Worm (Caenorhabditis elegans) whole organism, late embryonic: ENCODE data around the gene Y47D7A.6.

Experiments used
- C38D4.7 ChIP-seq: fragments of 200-800 bp; sonication (Bioruptor generic); optimal IDR thresholded peaks from 2 replicates; lab custom pipeline; 2018; ENCODE audit warnings: mild to moderate bottlenecking, missing genetic modification characterization, moderate library complexity, missing compliant biosample characterization
- K02D7.2 ChIP-seq: sonication (generic microtip); optimal IDR thresholded peaks from 2 replicates; lab custom pipeline; 2017; ENCODE audit warnings: mild to moderate bottlenecking, missing genetic modification characterization, missing compliant biosample characterization
- K09A11.1 ChIP-seq: sonication (generic microtip); optimal IDR thresholded peaks from 2 replicates; lab custom pipeline; 2017; ENCODE audit warnings: antibody characterized with exemption, mild to moderate bottlenecking, missing genetic modification characterization, missing compliant biosample characterization; ENCODE audit not compliant: insufficient read depth
- T23F11.4 ChIP-seq: fragments of 200-800 bp; sonication (Bioruptor generic); optimal IDR thresholded peaks from 2 replicates; lab custom pipeline; 2018; ENCODE audit warnings: mild to moderate bottlenecking, missing genetic modification characterization, missing compliant biosample characterization
- ceh-14 ChIP-seq: sonication (generic microtip); optimal IDR thresholded peaks from 2 replicates; lab custom pipeline; 2016; ENCODE audit warnings: missing genotype, missing genetic modification characterization, missing compliant biosample characterization
- ceh-2 ChIP-seq: sonication (generic microtip); optimal IDR thresholded peaks from 2 replicates; lab custom pipeline; 2016; ENCODE audit warnings: missing genotype, missing genetic modification characterization, missing compliant biosample characterization
- ceh-24 ChIP-seq: sonication (generic microtip); optimal IDR thresholded peaks from 2 replicates; lab custom pipeline; 2016; ENCODE audit warnings: mild to moderate bottlenecking, missing genetic modification characterization, missing compliant biosample characterization
- ceh-31 ChIP-seq: sonication (generic microtip); optimal IDR thresholded peaks from 2 replicates; lab custom pipeline; 2016; ENCODE audit warnings: missing genetic modification characterization, missing compliant biosample characterization
- ceh-45 ChIP-seq: fragments of 200-800 bp; sonication (Bioruptor generic); IDR thresholded peaks from 2 replicates; pipeline ENCODE4 v1.3.6; 2022; ENCODE audit warnings: missing genetic modification reagents, missing genetic modification characterization, missing compliant biosample characterization
- ceh-6 ChIP-seq: fragments of 200-800 bp; sonication (Bioruptor generic); optimal IDR thresholded peaks from 2 replicates; lab custom pipeline; 2018; ENCODE audit warnings: mild to moderate bottlenecking, missing genetic modification characterization, missing compliant biosample characterization
- che-1 ChIP-seq: sonication (generic microtip); optimal IDR thresholded peaks from 2 replicates; lab custom pipeline; 2016; ENCODE audit warnings: mild to moderate bottlenecking, missing genetic modification characterization, missing compliant biosample characterization
- dmd-4 ChIP-seq: sonication (generic microtip); optimal IDR thresholded peaks from 2 replicates; lab custom pipeline; 2016; ENCODE audit warnings: borderline replicate concordance, missing genetic modification characterization, missing compliant biosample characterization
- dve-1 ChIP-seq: sonication (generic microtip); optimal IDR thresholded peaks from 2 replicates; lab custom pipeline; 2017; ENCODE audit warnings: antibody characterized with exemption, mild to moderate bottlenecking, missing genetic modification characterization, missing compliant biosample characterization
- elt-2 ChIP-seq: sonication (generic microtip); optimal IDR thresholded peaks from 2 replicates; lab custom pipeline; 2016; ENCODE audit warnings: missing genetic modification reagents, missing genetic modification characterization, missing compliant biosample characterization
- elt-4 ChIP-seq: sonication (generic microtip); optimal IDR thresholded peaks from 2 replicates; lab custom pipeline; 2016; ENCODE audit warnings: missing genetic modification characterization, missing compliant biosample characterization
- eyg-1 ChIP-seq: sonication (generic microtip); optimal IDR thresholded peaks from 2 replicates; lab custom pipeline; 2016; ENCODE audit warnings: missing genotype, missing genetic modification characterization, missing compliant biosample characterization
- fax-1 ChIP-seq: sonication (generic microtip); optimal IDR thresholded peaks from 2 replicates; lab custom pipeline; 2016; ENCODE audit warnings: missing genotype, missing genetic modification characterization, missing compliant biosample characterization
- fkh-6 ChIP-seq: sonication (generic microtip); optimal IDR thresholded peaks from 2 replicates; lab custom pipeline; 2016; ENCODE audit warnings: missing genetic modification characterization, missing compliant biosample characterization
- hlh-6 ChIP-seq: sonication (generic microtip); optimal IDR thresholded peaks from 2 replicates; lab custom pipeline; 2016; ENCODE audit warnings: missing genotype, missing genetic modification characterization, missing compliant biosample characterization
- hlh-8 ChIP-seq: sonication (generic microtip); optimal IDR thresholded peaks from 2 replicates; lab custom pipeline; 2016; ENCODE audit warnings: missing genotype, missing genetic modification characterization, missing compliant biosample characterization
- madf-2 ChIP-seq: sonication (generic microtip); optimal IDR thresholded peaks from 2 replicates; lab custom pipeline; 2017; ENCODE audit warnings: missing genetic modification characterization, missing compliant biosample characterization
- mec-3 ChIP-seq: sonication (generic microtip); optimal IDR thresholded peaks from 2 replicates; lab custom pipeline; 2016; ENCODE audit warnings: borderline replicate concordance, missing genetic modification characterization, missing compliant biosample characterization
- nfya-1 ChIP-seq: sonication (generic microtip); optimal IDR thresholded peaks from 2 replicates; lab custom pipeline; 2017; ENCODE audit warnings: missing genetic modification characterization, mild to moderate bottlenecking, missing compliant biosample characterization, antibody characterized with exemption, moderate library complexity
- nhr-11 ChIP-seq: fragments of 150-350 bp; optimal IDR thresholded peaks from 2 replicates; lab custom pipeline; 2014; ENCODE audit warnings: missing biosample characterization, missing genetic modification characterization
- npax-4 ChIP-seq: sonication (generic microtip); optimal IDR thresholded peaks from 2 replicates; lab custom pipeline; 2016; ENCODE audit warnings: missing genetic modification characterization, missing compliant biosample characterization
- pag-3 ChIP-seq: sonication (generic microtip); optimal IDR thresholded peaks from 2 replicates; lab custom pipeline; 2016; ENCODE audit warnings: missing compliant biosample characterization, missing genetic modification characterization, borderline replicate concordance
- pha-2 ChIP-seq: sonication (generic microtip); optimal IDR thresholded peaks from 2 replicates; lab custom pipeline; 2017; ENCODE audit warnings: mild to moderate bottlenecking, missing genetic modification characterization, missing compliant biosample characterization
- pha-4 ChIP-seq: fragments of 150-350 bp; optimal IDR thresholded peaks from 2 replicates; lab custom pipeline; 2018; ENCODE audit warnings: missing biosample characterization, missing genetic modification reagents, missing genetic modification characterization
- rnt-1 ChIP-seq: sonication (generic microtip); optimal IDR thresholded peaks from 2 replicates; lab custom pipeline; 2016; ENCODE audit warnings: missing genetic modification characterization, missing compliant biosample characterization
- sdc-2 ChIP-seq: sonication (generic microtip); optimal IDR thresholded peaks from 2 replicates; lab custom pipeline; 2016; ENCODE audit warnings: missing genotype, missing genetic modification characterization, missing compliant biosample characterization
- sox-2 ChIP-seq: fragments of 200-800 bp; sonication (Bioruptor generic); IDR thresholded peaks from 2 replicates; pipeline ENCODE4 v1.3.6; 2022; ENCODE audit warnings: missing genetic modification reagents, missing genetic modification characterization, missing compliant biosample characterization
- syd-9 ChIP-seq: sonication (generic microtip); optimal IDR thresholded peaks from 2 replicates; lab custom pipeline; 2016; ENCODE audit warnings: mild to moderate bottlenecking, missing genetic modification characterization, moderate library complexity, missing compliant biosample characterization
- ttx-3 ChIP-seq: sonication (generic microtip); optimal IDR thresholded peaks from 2 replicates; lab custom pipeline; 2016; ENCODE audit warnings: missing genetic modification reagents, missing genetic modification characterization, missing compliant biosample characterization
- unc-3 ChIP-seq, 2 experiments: fragments of 200-800 bp in 1 of 2; sonication (Bioruptor generic) in 1 of 2; sonication (generic microtip) in 1 of 2; conservative IDR thresholded peaks in 1 of 2; optimal IDR thresholded peaks in 1 of 2; 2 replicates each; pipeline versions ENCODE4 v1.3.6 to Lab custom; 2016 to 2022; ENCODE audit warnings: missing compliant biosample characterization in 2 of 2, missing genetic modification characterization in 2 of 2, missing genetic modification reagents in 1 of 2
- unc-55 ChIP-seq: sonication (generic microtip); optimal IDR thresholded peaks from 2 replicates; lab custom pipeline; 2017; ENCODE audit warnings: missing biosample characterization, missing genetic modification reagents, missing genetic modification characterization
- unc-86 ChIP-seq: sonication (generic microtip); optimal IDR thresholded peaks from 2 replicates; lab custom pipeline; 2016; ENCODE audit warnings: missing genetic modification characterization, missing compliant biosample characterization
- zip-5 ChIP-seq: sonication (generic microtip); optimal IDR thresholded peaks from 2 replicates; lab custom pipeline; 2016; ENCODE audit warnings: missing genetic modification characterization, missing compliant biosample characterization

Gene Y47D7A.6

DNA sequence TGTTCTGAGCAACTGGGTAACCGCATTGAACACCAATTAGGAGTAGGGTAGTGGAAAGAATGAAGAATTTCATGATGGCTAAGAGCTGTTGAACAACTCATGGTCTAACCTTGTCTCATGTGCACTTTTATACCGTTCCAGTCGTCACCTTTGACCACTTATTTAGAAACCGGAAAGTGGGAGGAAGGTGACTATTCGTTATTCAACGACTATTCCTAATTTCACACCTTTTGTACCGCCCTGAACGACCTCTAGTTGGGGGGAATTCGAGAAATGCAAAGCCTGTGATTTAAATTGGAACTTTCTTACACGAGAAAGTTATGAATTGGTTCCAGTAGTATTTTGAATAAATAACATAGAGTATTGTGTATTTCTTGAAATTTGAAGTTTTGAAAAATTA is 11.6 kb upstream of the Y47D7A.6 start, which contains the start of gene Y47D7A.12:
TSS of gene Y47D7A.12 (minus strand) at position 101 of the 400 bp plus-strand sequence.
- TF ChIP-seq sdc-2 (tag; lab: Kevin White, UChicago) (no peak), ceh-24 (tag; lab: Kevin White, UChicago) (no peak), syd-9 (tag; lab: Kevin White, UChicago) (no peak), T23F11.4 (GFP tag; lab: Kevin White, UChicago) (no peak), elt-2 (no peak), fax-1 (tag; lab: Kevin White, UChicago) (no peak)

DNA sequence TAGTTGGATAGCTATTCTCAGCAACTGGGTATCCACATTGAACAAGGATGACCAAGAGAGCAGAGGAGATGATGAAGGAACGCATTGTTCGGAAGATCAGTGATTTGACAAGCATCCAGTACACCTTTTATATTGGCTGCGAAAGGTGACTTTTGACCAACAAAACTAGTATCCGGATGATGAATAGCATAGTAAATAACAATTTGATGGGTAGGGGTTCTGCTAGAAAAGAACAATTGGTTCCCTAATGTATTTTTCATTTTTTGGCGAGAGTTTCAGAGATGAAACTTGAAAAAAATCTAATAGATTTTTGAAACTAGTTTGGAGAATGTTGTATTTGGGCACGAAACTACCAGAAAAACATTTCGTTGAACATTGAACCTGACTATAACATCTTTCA is 10.2 kb upstream of the Y47D7A.6 start, which contains the start of gene Y47D7A.11:
TSS of gene Y47D7A.11 (minus strand) at position 101 of the 400 bp plus-strand sequence.
- no peak for TF ChIP-seq zip-5
- no peak for TF ChIP-seq ceh-31 (tag; lab: Kevin White, UChicago)
- TF ChIP-seq unc-86 (tag; lab: Kevin White, UChicago): no peak
- TF ChIP-seq rnt-1 (tag; lab: Kevin White, UChicago): no peak

DNA sequence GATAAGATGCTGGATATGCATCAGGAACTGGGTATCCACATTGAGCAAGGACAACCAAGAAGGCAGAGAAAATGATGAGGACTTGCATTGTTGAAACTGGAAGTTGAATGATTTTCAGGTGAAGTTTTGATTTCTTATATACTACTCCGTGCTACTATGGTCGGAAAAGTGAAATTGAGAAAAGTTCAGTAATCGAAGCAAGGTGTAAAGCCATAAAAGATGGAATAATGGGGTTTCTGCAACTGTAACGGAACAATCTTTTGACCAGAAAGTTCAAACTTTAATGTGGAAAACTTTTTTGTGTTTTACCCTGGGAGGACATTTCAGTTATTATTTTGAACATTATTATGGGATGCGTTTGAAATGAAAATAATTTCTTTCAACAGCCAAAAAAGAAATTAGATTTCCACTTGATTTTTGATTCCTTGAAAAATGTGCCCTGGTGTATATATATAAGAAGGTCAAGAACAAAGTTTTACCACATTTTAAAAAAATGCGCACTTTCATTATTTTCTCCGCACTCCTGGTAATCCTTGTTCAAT is 5.9 kb upstream of the Y47D7A.6 start, which contains the start of the genes Y47D7A.9 and Y47D7A.19:
TSS of gene Y47D7A.9 (minus strand) at position 101 of the 542 bp plus-strand sequence.
TSS of gene Y47D7A.19 (plus strand) at position 492 of the 542 bp plus-strand sequence.
- TF ChIP-seq fkh-6 (no peak), eyg-1 (tag; lab: Kevin White, UChicago) (no peak), ceh-14 (tag; lab: Kevin White, UChicago) (no peak), ceh-24 (tag; lab: Kevin White, UChicago) (no peak), ttx-3 (tag; lab: Kevin White, UChicago) (no peak), nhr-11 (no peak), hlh-6 (tag; lab: Kevin White, UChicago) (no peak), ceh-45 (GFP tag; lab: Robert Waterston, UW) (no peak), che-1 (no peak), ceh-6 (no peak), elt-4 (tag; lab: Kevin White, UChicago) (no peak), C38D4.7 (GFP tag; lab: Kevin White, UChicago) (no peak), pha-4 (tag; lab: Kevin White, UChicago) (no peak), K02D7.2 (tag; lab: Kevin White, UChicago) (no peak), pag-3 (tag; lab: Kevin White, UChicago) (no peak), dve-1 (tag; lab: Kevin White, UChicago) (no peak), unc-3 (GFP tag; conservative IDR thresholded peaks at IDR 0.05; lab: Robert Waterston, UW) (no peak), unc-3 (tag; optimal IDR thresholded peaks at IDR 0.05; lab: Kevin White, UChicago) (no peak), pha-2 (no peak), sox-2 (no peak), ceh-2 (tag; lab: Kevin White, UChicago) (no peak)

DNA sequence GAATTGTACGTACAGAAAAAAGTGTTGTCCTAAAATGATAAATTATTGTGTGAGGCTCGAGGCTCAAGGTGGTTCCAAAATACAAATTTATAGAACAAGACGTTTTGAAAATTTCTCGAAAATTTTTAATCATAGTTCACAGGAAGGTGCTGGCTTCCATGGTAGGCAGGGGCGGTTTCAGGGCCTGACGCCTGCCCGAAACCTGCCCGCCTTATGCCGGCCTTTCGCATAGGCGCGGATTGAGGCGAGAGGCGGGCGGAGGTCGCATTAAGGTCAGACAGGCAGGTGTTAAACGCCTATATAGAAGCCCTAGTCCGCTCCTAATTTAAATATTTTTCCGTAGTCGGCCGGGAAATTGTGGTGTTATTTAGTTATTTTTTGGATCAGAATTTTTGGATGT is 5.1 kb upstream of the Y47D7A.6 start:
- TF ChIP-seq unc-55 (GFP tag; lab: Kevin White, UChicago) (no peak), mec-3 (tag; lab: Kevin White, UChicago) (no peak), nfya-1 (no peak), ceh-45 (GFP tag; lab: Robert Waterston, UW) (no peak), hlh-8 (tag; lab: Kevin White, UChicago) (no peak), npax-4 (tag; lab: Kevin White, UChicago) (no peak), pag-3 (tag; lab: Kevin White, UChicago) (no peak), ceh-14 (tag; lab: Kevin White, UChicago) (no peak), K09A11.1 (tag; lab: Kevin White, UChicago) (no peak), madf-2 (no peak), C38D4.7 (GFP tag; lab: Kevin White, UChicago) (no peak), dmd-4 (tag; lab: Kevin White, UChicago) (no peak), ceh-6 (no peak), pha-2 (no peak), K02D7.2 (tag; lab: Kevin White, UChicago) (no peak)
